Worm (Caenorhabditis elegans) whole organism, L3 larva: Measurements from ENCODE around the gene rpc-2.

Source experiments
- R02D3.7 ChIP-seq: fragments of 150-350 bp; optimal IDR thresholded peaks from 2 replicates; lab custom pipeline; 2014; ENCODE audit warnings: missing biosample characterization, missing genetic modification characterization
- aly-2 ChIP-seq: fragments of 150-350 bp; optimal IDR thresholded peaks from 2 replicates; lab custom pipeline; 2014; ENCODE audit warnings: missing biosample characterization, missing genetic modification characterization
- ceh-82 ChIP-seq: fragments of 150-350 bp; optimal IDR thresholded peaks from 2 replicates; lab custom pipeline; 2014; ENCODE audit warnings: missing biosample characterization, missing genetic modification characterization
- egl-27 ChIP-seq: sonication (generic microtip); optimal IDR thresholded peaks from 4 replicates; lab custom pipeline; 2017; ENCODE audit warnings: missing biosample characterization, missing genetic modification reagents, missing genetic modification characterization
- elt-2 ChIP-seq: sonication (generic microtip); optimal IDR thresholded peaks from 2 replicates; lab custom pipeline; 2016; ENCODE audit warnings: missing genetic modification reagents, mild to moderate bottlenecking, missing genetic modification characterization, missing compliant biosample characterization
- elt-3 ChIP-seq, 3 experiments: fragments of 150-350 bp in 1 of 3; sonication (generic microtip) in 2 of 3; optimal IDR thresholded peaks; 2 replicates in 2 of 3; 4 replicates in 1 of 3; lab custom pipeline; 2014 to 2017; ENCODE audit warnings: missing biosample characterization in 3 of 3, missing genetic modification characterization in 3 of 3
- lin-15B ChIP-seq: fragments of 150-350 bp; optimal IDR thresholded peaks from 2 replicates; lab custom pipeline; 2014; ENCODE audit warnings: missing biosample characterization, missing genetic modification characterization
- lin-39 ChIP-seq: fragments of 150-350 bp; optimal IDR thresholded peaks from 2 replicates; lab custom pipeline; 2018; ENCODE audit warnings: missing biosample characterization, missing genetic modification reagents, missing genetic modification characterization
- nhr-11 ChIP-seq: fragments of 150-350 bp; optimal IDR thresholded peaks from 2 replicates; lab custom pipeline; 2014; ENCODE audit warnings: missing biosample characterization, missing genetic modification characterization
- nhr-28 ChIP-seq: fragments of 150-350 bp; optimal IDR thresholded peaks from 2 replicates; lab custom pipeline; 2014; ENCODE audit warnings: missing biosample characterization, missing genetic modification characterization
- pha-4 ChIP-seq: fragments of 150-350 bp; optimal IDR thresholded peaks from 2 replicates; lab custom pipeline; 2014; ENCODE audit warnings: missing biosample characterization, missing genetic modification reagents, missing genetic modification characterization
- snpc-4 ChIP-seq: fragments of 150-350 bp; optimal IDR thresholded peaks from 2 replicates; lab custom pipeline; 2014; ENCODE audit warnings: missing biosample characterization, missing genetic modification characterization
- unc-62 ChIP-seq: fragments of 150-350 bp; sonication (generic microtip); optimal IDR thresholded peaks from 4 replicates; lab custom pipeline; 2014; ENCODE audit warnings: missing biosample characterization, missing genetic modification reagents, missing genetic modification characterization

DNA sequence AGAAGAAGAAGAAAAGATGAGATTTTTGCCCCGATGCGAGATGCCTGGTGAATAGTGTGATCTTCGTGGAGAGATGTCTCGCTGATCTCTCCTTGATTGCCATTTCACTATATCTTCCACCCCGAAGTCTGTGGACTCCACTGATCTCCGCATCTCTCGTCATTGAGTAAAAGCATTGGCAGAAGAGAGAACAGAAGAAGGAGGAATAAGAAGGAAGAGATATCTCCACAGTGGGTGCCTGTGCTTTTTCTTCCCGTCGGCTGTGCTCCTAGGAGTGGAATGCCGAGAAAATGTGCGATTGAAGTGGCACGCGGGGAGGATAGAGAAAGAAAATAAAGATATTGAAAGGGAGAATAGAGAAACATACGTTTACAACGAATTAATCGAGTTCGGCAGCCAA is 6.5 kb downstream of the rpc-2 start:
- TF ChIP-seq nhr-28 (no peak), unc-62 (GFP tag; lab: Kevin White, UChicago) (no peak), elt-2 (tag; lab: Kevin White, UChicago) (no peak), snpc-4 (tag; lab: Kevin White, UChicago) (no peak), elt-3 (tag; optimal IDR thresholded peaks at IDR 0.05; lab: Kevin White, UChicago) (no peak), lin-15B (no peak), egl-27 (tag; lab: Kevin White, UChicago) (no peak), aly-2 (tag; lab: Kevin White, UChicago) (no peak), pha-4 (no peak), nhr-11 (tag; lab: Kevin White, UChicago) (no peak), ceh-82 (tag; lab: Kevin White, UChicago) (no peak), R02D3.7 (tag; lab: Kevin White, UChicago) (no peak), lin-39 (tag; lab: Kevin White, UChicago) (no peak)
